Worm (Caenorhabditis elegans): ENCODE measurements around the gene sox-4.

The sox-4 gene

ce11 chrX:3534218-3534617 lies 25.4 kb upstream of the sox-4 start (continued):
- no peak for TF ChIP-seq snpc-3.4 (tag; optimal IDR thresholded peaks at IDR 0.05)
- no peak for TF ChIP-seq lir-1 (GFP tag; conservative IDR thresholded peaks at IDR 0.05)
- TF ChIP-seq mxl-1 (tag; optimal IDR thresholded peaks at IDR 0.05): no peak
- TF ChIP-seq ceh-91 (GFP tag; IDR thresholded peaks at IDR 0.05): no peak
- peak; percentile 21 for TF ChIP-seq pha-4 (tag; optimal IDR thresholded peaks at IDR 0.05)
- no peak for TF ChIP-seq lsl-1 (GFP tag; optimal IDR thresholded peaks at IDR 0.05)
- no peak for TF ChIP-seq attf-3 (GFP tag; conservative IDR thresholded peaks at IDR 0.05)
- TF ChIP-seq F22D6.2 (tag; optimal IDR thresholded peaks at IDR 0.05): no peak
- TF ChIP-seq ceh-79 (tag; optimal IDR thresholded peaks at IDR 0.05): no peak
- no peak for TF ChIP-seq nhr-120 (GFP tag; IDR thresholded peaks at IDR 0.05)
- no peak for TF ChIP-seq madf-3 (GFP tag; IDR thresholded peaks at IDR 0.05)
- no peak for TF ChIP-seq tlf-1 (GFP tag; optimal IDR thresholded peaks at IDR 0.05)
- no peak for TF ChIP-seq athp-1 (tag; optimal IDR thresholded peaks at IDR 0.05)
- no peak for TF ChIP-seq B0261.1 (tag; optimal IDR thresholded peaks at IDR 0.05)
- TF ChIP-seq F37B4.10 (GFP tag; IDR thresholded peaks at IDR 0.05): no peak
- no peak for TF ChIP-seq D2030.7 (GFP tag; IDR thresholded peaks at IDR 0.05)
- TF ChIP-seq lsy-27 (tag; optimal IDR thresholded peaks at IDR 0.05; ENCODE audit: borderline replicate concordance, insufficient read depth): no peak
- TF ChIP-seq sptf-2 (GFP tag; optimal IDR thresholded peaks at IDR 0.05): no peak
- TF ChIP-seq ccch-3 (GFP tag; optimal IDR thresholded peaks at IDR 0.05): no peak
- TF ChIP-seq cebp-1 (GFP tag; IDR thresholded peaks at IDR 0.05): no peak
- TF ChIP-seq cebp-1 (tag; optimal IDR thresholded peaks at IDR 0.05): peak; percentile 60
- no peak for TF ChIP-seq dpff-1 (tag; optimal IDR thresholded peaks at IDR 0.05)
- no peak for TF ChIP-seq F57A8.1 (GFP tag; optimal IDR thresholded peaks at IDR 0.05)
- TF ChIP-seq let-607 (tag; optimal IDR thresholded peaks at IDR 0.05): peak in 1 of 2 experiments; percentile 38
- no peak for TF ChIP-seq lin-26 (GFP tag; IDR thresholded peaks at IDR 0.05)
- no peak for TF ChIP-seq ZK185.1 (tag; optimal IDR thresholded peaks at IDR 0.05; ENCODE audit: poor library complexity, severe bottlenecking)
- no peak for TF ChIP-seq F52B5.7 (tag; optimal IDR thresholded peaks at IDR 0.05)
- peak; percentile 34 for TF ChIP-seq lin-40 (tag; optimal IDR thresholded peaks at IDR 0.05)
- no peak for TF ChIP-seq sdz-38 (tag; optimal IDR thresholded peaks at IDR 0.05)
- TF ChIP-seq F57C9.4 (tag; optimal IDR thresholded peaks at IDR 0.05): no peak
- TF ChIP-seq nhr-80 (tag; optimal IDR thresholded peaks at IDR 0.05): peak; percentile 95

ce11 chrX:3532919-3533318 lies 24.1 kb upstream of the sox-4 start, which contains the start of gene F56B6.6:
TSS of gene F56B6.6 (minus strand) at chrX:3533019.
- TF ChIP-seq ceh-79 (tag; optimal IDR thresholded peaks at IDR 0.05): no peak

DNA sequence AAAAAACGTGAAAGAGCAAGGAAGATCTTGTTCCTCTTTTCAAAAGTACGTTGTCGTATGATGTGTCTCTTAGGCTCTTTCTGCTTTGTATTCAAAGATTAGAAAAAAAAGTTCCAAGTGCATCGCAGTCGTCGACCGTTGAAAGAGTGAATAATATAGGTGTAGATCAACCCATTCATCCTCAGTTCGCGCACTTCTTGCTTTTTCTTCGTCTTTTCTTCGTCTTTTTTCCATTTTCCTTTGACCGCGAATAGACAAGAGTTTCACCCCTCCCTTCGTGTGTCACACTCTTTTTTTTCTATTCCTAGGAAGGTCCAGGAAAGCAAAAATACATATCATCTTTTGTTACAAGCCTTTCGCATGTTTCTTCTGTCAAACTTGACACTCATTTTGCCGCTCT lies 17.9 kb upstream of the sox-4 start:
- TF ChIP-seq lsl-1 (GFP tag; optimal IDR thresholded peaks at IDR 0.05) (no peak), rpc-1 (optimal IDR thresholded peaks at IDR 0.05) (no peak), rpc-1 (tag; optimal IDR thresholded peaks at IDR 0.05) (no peak), mes-4 (tag; optimal IDR thresholded peaks at IDR 0.05) (no peak), ets-4 (GFP tag; optimal IDR thresholded peaks at IDR 0.05) (no peak), T07F8.4 (tag; optimal IDR thresholded peaks at IDR 0.05) (no peak), egl-18 (GFP tag; IDR thresholded peaks at IDR 0.05) (no peak), repo-1 (tag; optimal IDR thresholded peaks at IDR 0.05) (no peak), cebp-2 (GFP tag; IDR thresholded peaks at IDR 0.05) (no peak), ceh-79 (tag; optimal IDR thresholded peaks at IDR 0.05) (no peak), snpc-1.3 (tag; optimal IDR thresholded peaks at IDR 0.05; ENCODE audit: insufficient read depth) (no peak), nfya-1 (tag; optimal IDR thresholded peaks at IDR 0.05; ENCODE audit: borderline replicate concordance, insufficient read depth) (no peak), ztf-22 (GFP tag; optimal IDR thresholded peaks at IDR 0.05) (no peak)

All from whole organism, young adult.